Worm (Caenorhabditis elegans) whole organism, mixed stage, embryonic: ENCODE measurements around the gene set-5.

Experiments
- M03D4.4 ChIP-seq: sonication (generic microtip); optimal IDR thresholded peaks from 2 replicates; lab custom pipeline; 2017; ENCODE audit warnings: mild to moderate bottlenecking, missing genetic modification characterization, missing compliant biosample characterization
- bed-3 ChIP-seq: fragments of 200-800 bp; sonication (Bioruptor generic); optimal IDR thresholded peaks from 3 replicates; lab custom pipeline; 2018; ENCODE audit warnings: mild to moderate bottlenecking, missing genetic modification characterization, moderate library complexity, missing compliant biosample characterization
- ceh-39 ChIP-seq: fragments of 150-350 bp; optimal IDR thresholded peaks from 2 replicates; lab custom pipeline; 2014; ENCODE audit warnings: missing biosample characterization, missing genetic modification characterization
- ceh-43 ChIP-seq: fragments of 200-800 bp; sonication (Bioruptor generic); optimal IDR thresholded peaks from 2 replicates; lab custom pipeline; 2018; ENCODE audit warnings: mild to moderate bottlenecking, missing genetic modification characterization, moderate library complexity, missing compliant biosample characterization
- ceh-83 ChIP-seq: fragments of 200-800 bp; sonication (Bioruptor generic); optimal IDR thresholded peaks from 2 replicates; lab custom pipeline; 2018; ENCODE audit warnings: mild to moderate bottlenecking, missing genetic modification characterization, missing compliant biosample characterization
- ces-1 ChIP-seq: fragments of 150-350 bp; optimal IDR thresholded peaks from 2 replicates; lab custom pipeline; 2014; ENCODE audit warnings: missing biosample characterization, missing genetic modification reagents, missing genetic modification characterization
- drap-1 ChIP-seq: fragments of 200-800 bp; sonication (Bioruptor generic); optimal IDR thresholded peaks from 3 replicates; lab custom pipeline; 2018; ENCODE audit warnings: mild to moderate bottlenecking, missing genetic modification characterization, missing compliant biosample characterization
- elt-1 ChIP-seq: sonication (generic microtip); optimal IDR thresholded peaks from 2 replicates; lab custom pipeline; 2017; ENCODE audit warnings: missing genetic modification characterization, mild to moderate bottlenecking, missing compliant biosample characterization, antibody characterized with exemption, moderate library complexity, borderline replicate concordance; ENCODE audit not compliant: insufficient read depth
- elt-3 ChIP-seq: fragments of 150-350 bp; optimal IDR thresholded peaks from 2 replicates; lab custom pipeline; 2014; ENCODE audit warnings: missing biosample characterization, missing genetic modification characterization
- flh-1 ChIP-seq: fragments of 200-800 bp; sonication (Bioruptor generic); optimal IDR thresholded peaks from 2 replicates; lab custom pipeline; 2018; ENCODE audit warnings: mild to moderate bottlenecking, missing genetic modification characterization, moderate library complexity, missing compliant biosample characterization
- ham-2 ChIP-seq: fragments of 200-800 bp; sonication (Bioruptor generic); optimal IDR thresholded peaks from 2 replicates; lab custom pipeline; 2018; ENCODE audit warnings: mild to moderate bottlenecking, missing genetic modification characterization, missing compliant biosample characterization
- hlh-1 ChIP-seq: fragments of 150-350 bp; optimal IDR thresholded peaks from 2 replicates; lab custom pipeline; 2014; ENCODE audit warnings: missing biosample characterization, missing genetic modification reagents, missing genetic modification characterization
- lin-13 ChIP-seq: fragments of 150-350 bp; optimal IDR thresholded peaks from 2 replicates; lab custom pipeline; 2014; ENCODE audit warnings: missing biosample characterization, missing genetic modification characterization
- lsy-2 ChIP-seq: fragments of 150-350 bp; optimal IDR thresholded peaks from 2 replicates; lab custom pipeline; 2014; ENCODE audit warnings: missing biosample characterization, missing genetic modification characterization
- mab-5 ChIP-seq: fragments of 150-350 bp; optimal IDR thresholded peaks from 2 replicates; lab custom pipeline; 2014; ENCODE audit warnings: missing biosample characterization, missing genetic modification characterization
- mep-1 ChIP-seq: fragments of 150-350 bp; optimal IDR thresholded peaks from 2 replicates; lab custom pipeline; 2017; ENCODE audit warnings: missing biosample characterization, missing genetic modification reagents, missing genetic modification characterization, inconsistent platforms
- mls-2 ChIP-seq: sonication (generic microtip); optimal IDR thresholded peaks from 2 replicates; lab custom pipeline; 2016; ENCODE audit warnings: mild to moderate bottlenecking, missing genetic modification characterization, moderate library complexity, missing compliant biosample characterization
- nhr-12 ChIP-seq: fragments of 150-350 bp; optimal IDR thresholded peaks from 2 replicates; lab custom pipeline; 2014; ENCODE audit warnings: missing biosample characterization, missing genetic modification characterization
- nhr-2 ChIP-seq: fragments of 150-350 bp; optimal IDR thresholded peaks from 2 replicates; lab custom pipeline; 2014; ENCODE audit warnings: missing biosample characterization, missing genetic modification characterization
- nhr-237 ChIP-seq: fragments of 150-350 bp; optimal IDR thresholded peaks from 2 replicates; lab custom pipeline; 2014; ENCODE audit warnings: missing biosample characterization, missing genetic modification characterization
- nhr-28 ChIP-seq: fragments of 150-350 bp; optimal IDR thresholded peaks from 2 replicates; lab custom pipeline; 2014; ENCODE audit warnings: missing biosample characterization, missing genetic modification characterization
- nhr-76 ChIP-seq: sonication (generic microtip); optimal IDR thresholded peaks from 2 replicates; lab custom pipeline; 2017; ENCODE audit warnings: missing biosample characterization, missing genetic modification characterization
- pha-4 ChIP-seq: fragments of 150-350 bp; optimal IDR thresholded peaks from 2 replicates; lab custom pipeline; 2018; ENCODE audit warnings: missing biosample characterization, missing genetic modification reagents, missing genetic modification characterization
- sem-2 ChIP-seq: fragments of 200-800 bp; sonication (Bioruptor generic); optimal IDR thresholded peaks from 2 replicates; lab custom pipeline; 2018; ENCODE audit warnings: mild to moderate bottlenecking, missing genetic modification characterization, missing compliant biosample characterization
- sptf-1 ChIP-seq: sonication (generic microtip); optimal IDR thresholded peaks from 2 replicates; lab custom pipeline; 2017; ENCODE audit warnings: mild to moderate bottlenecking, missing genetic modification characterization, moderate library complexity, missing compliant biosample characterization
- tbx-8 ChIP-seq: fragments of 200-800 bp; sonication (Bioruptor generic); optimal IDR thresholded peaks from 2 replicates; lab custom pipeline; 2018; ENCODE audit warnings: mild to moderate bottlenecking, missing genetic modification characterization, moderate library complexity, missing compliant biosample characterization
- unc-120 ChIP-seq: sonication (generic microtip); optimal IDR thresholded peaks from 2 replicates; lab custom pipeline; 2017; ENCODE audit warnings: missing genetic modification characterization, missing compliant biosample characterization; ENCODE audit not compliant: poor library complexity, severe bottlenecking
- unc-39 ChIP-seq: fragments of 150-350 bp; optimal IDR thresholded peaks from 2 replicates; lab custom pipeline; 2014; ENCODE audit warnings: missing biosample characterization, missing genetic modification characterization
- unc-62 ChIP-seq: fragments of 150-350 bp; optimal IDR thresholded peaks from 2 replicates; lab custom pipeline; 2014; ENCODE audit warnings: missing biosample characterization, missing genetic modification reagents, missing genetic modification characterization
- zip-8 ChIP-seq: fragments of 150-350 bp; optimal IDR thresholded peaks from 2 replicates; lab custom pipeline; 2014; ENCODE audit warnings: missing biosample characterization, missing genetic modification characterization
- ztf-11 ChIP-seq: fragments of 150-350 bp; optimal IDR thresholded peaks from 2 replicates; lab custom pipeline; 2014; ENCODE audit warnings: missing biosample characterization, missing genetic modification characterization

set-5 gene

DNA sequence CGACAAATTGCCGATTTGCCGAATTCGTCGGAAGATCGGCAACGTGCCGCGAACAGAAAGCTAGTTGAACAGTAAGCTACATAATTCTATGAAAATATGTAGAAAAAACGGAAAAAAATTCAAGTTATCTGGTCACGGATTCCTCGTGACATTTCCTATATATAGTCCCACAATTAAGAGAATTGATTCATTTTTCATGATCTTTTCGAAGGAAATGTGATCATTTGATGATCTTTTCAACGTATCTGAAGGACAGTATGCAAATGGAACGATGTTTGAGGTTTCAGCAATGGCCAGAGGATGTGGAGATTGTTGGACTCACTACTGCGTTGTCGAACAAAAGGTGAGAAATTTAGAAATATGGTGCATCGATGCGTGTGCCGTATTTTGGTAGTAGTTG is 9.2 kb downstream of the set-5 start, which contains the start of gene R08A2.9:
Gene R08A2.9 (plus strand): TSS at position 301 of the 400 bp plus-strand sequence.
- TF ChIP-seq unc-39 (tag; lab: Kevin White, UChicago): no peak
- no peak for TF ChIP-seq ztf-11 (tag; lab: Kevin White, UChicago)
- no peak for TF ChIP-seq nhr-2

ce11 chrV:14711077-14711476 is 12.3 kb downstream of the set-5 start, which contains the start of gene ssp-33:
TSS of gene ssp-33 (plus strand) at chrV:14711377.
- TF ChIP-seq pha-4 (tag; lab: Kevin White, UChicago): no peak
- TF ChIP-seq nhr-237: no peak
- TF ChIP-seq nhr-76: no peak
- no peak for TF ChIP-seq elt-1 (tag; lab: Kevin White, UChicago)
- no peak for TF ChIP-seq ceh-43
- no peak for TF ChIP-seq hlh-1 (tag; lab: Kevin White, UChicago)
- TF ChIP-seq drap-1: no peak
- no peak for TF ChIP-seq unc-120 (tag; lab: Kevin White, UChicago)
- TF ChIP-seq bed-3 (GFP tag; lab: Kevin White, UChicago): no peak
- no peak for TF ChIP-seq zip-8
- no peak for TF ChIP-seq ceh-83
- TF ChIP-seq ceh-39 (tag; lab: Kevin White, UChicago): no peak
- no peak for TF ChIP-seq mls-2 (tag; lab: Kevin White, UChicago)
- no peak for TF ChIP-seq nhr-28
- no peak for TF ChIP-seq sem-2 (GFP tag; lab: Kevin White, UChicago)
- no peak for TF ChIP-seq M03D4.4 (tag; lab: Kevin White, UChicago)
- no peak for TF ChIP-seq ces-1 (GFP tag; lab: Kevin White, UChicago)
- no peak for TF ChIP-seq ham-2
- TF ChIP-seq, all 35 proteins: peak for 0

ce11 chrV:14712316-14712715 is 13.6 kb downstream of the set-5 start, which contains the start of gene R08A2.5:
TSS of gene R08A2.5 (plus strand) at chrV:14712616.
- TF ChIP-seq M03D4.4 (tag; lab: Kevin White, UChicago) (no peak), ceh-43 (no peak), flh-1 (GFP tag; lab: Kevin White, UChicago) (no peak), hlh-1 (tag; lab: Kevin White, UChicago) (no peak), nhr-28 (no peak)

DNA sequence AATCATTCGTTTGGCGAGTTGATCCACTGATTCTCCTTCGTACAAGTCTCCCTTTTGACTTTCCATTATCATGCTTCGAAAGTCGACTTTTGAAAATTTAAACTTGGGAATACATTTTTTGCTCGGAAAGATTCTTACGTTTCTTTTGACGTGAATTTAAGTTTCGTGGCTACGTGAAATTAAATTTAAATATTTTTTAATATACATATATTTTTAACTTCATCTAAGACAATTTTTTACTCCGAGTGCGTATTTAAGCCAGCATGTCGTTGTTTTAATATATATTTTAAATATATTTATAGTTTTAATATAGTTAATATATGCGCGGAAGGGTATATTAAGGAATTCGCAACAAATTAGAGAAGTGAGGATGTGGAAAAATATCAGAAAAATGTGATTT is 16.8 kb downstream of the set-5 start, which contains the start of gene R08A2.2:
Gene R08A2.2 (minus strand): TSS at position 101 of the 400 bp plus-strand sequence.
- TF ChIP-seq sptf-1: no peak
- no peak for TF ChIP-seq bed-3 (GFP tag; lab: Kevin White, UChicago)
- no peak for TF ChIP-seq ham-2
- no peak for TF ChIP-seq drap-1
- no peak for TF ChIP-seq ceh-43
- TF ChIP-seq nhr-237: no peak
- no peak for TF ChIP-seq mep-1 (tag; lab: Kevin White, UChicago)

DNA sequence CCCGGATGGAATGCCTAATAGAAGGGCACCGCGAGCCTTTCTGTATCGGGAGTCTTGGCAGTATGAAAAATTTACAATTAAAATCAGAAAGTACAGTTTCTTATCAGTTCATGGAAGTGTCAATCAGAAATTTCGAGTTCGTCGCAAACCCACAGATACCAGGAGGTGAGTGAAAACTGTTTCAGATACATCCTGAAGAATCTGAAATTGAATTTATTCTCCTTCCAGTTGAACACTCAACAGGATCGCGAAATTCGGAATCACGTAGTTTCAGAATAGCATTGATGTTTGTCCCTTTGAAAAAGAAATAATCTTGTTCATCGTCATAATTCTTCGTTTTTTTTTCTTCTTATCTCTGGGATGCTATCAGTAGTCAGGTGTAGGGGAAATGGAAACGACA is 17.3 kb downstream of the set-5 start, which contains the start of gene fbxa-147:
Gene fbxa-147 (plus strand): TSS at position 386 of the 400 bp plus-strand sequence.
- TF ChIP-seq unc-62 (GFP tag; lab: Kevin White, UChicago) (no peak), elt-3 (no peak), drap-1 (no peak), lin-13 (tag; lab: Kevin White, UChicago) (no peak)

DNA sequence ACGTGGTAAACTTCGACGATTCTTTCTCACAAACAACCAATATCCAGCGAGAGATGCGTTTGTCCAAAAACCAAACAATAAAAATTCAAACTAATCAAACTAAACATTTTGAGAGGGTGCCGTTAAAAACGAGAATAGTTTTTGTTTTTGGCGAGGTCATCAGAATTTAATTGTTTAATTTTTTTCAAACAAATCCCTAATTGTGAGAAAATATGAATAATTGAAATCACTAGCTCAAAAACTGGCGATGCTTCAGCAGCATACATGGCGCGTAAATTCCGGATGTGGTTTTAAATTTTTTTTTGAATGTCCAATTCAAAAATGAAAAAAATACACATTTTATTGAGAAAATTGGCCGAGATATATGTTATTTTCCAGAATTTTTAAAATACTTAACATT is 20.7 kb downstream of the set-5 start, which contains the start of gene R08A2.1:
Gene R08A2.1 (minus strand): TSS at position 101 of the 400 bp plus-strand sequence.
- TF ChIP-seq nhr-12 (tag; lab: Kevin White, UChicago) (no peak), ces-1 (GFP tag; lab: Kevin White, UChicago) (no peak), ceh-39 (tag; lab: Kevin White, UChicago) (no peak), hlh-1 (tag; lab: Kevin White, UChicago) (no peak), bed-3 (GFP tag; lab: Kevin White, UChicago) (no peak)

ce11 chrV:14723020-14723419 is 24.3 kb downstream of the set-5 start, which contains the start of gene R08A2.7:
TSS of gene R08A2.7 (plus strand) at chrV:14723320.
- TF ChIP-seq ces-1 (GFP tag; lab: Kevin White, UChicago) (no peak), tbx-8 (GFP tag; lab: Kevin White, UChicago) (no peak), nhr-12 (tag; lab: Kevin White, UChicago) (no peak), pha-4 (tag; lab: Kevin White, UChicago) (no peak), ceh-43 (no peak), elt-1 (tag; lab: Kevin White, UChicago) (no peak), drap-1 (no peak), mep-1 (tag; lab: Kevin White, UChicago) (no peak), M03D4.4 (tag; lab: Kevin White, UChicago) (no peak), nhr-237 (no peak), lsy-2 (tag; lab: Kevin White, UChicago) (no peak), bed-3 (GFP tag; lab: Kevin White, UChicago) (no peak), unc-120 (tag; lab: Kevin White, UChicago) (no peak), ceh-83 (no peak), nhr-76 (no peak), elt-3 (no peak), mab-5 (no peak)
